Fruit fly (Drosophila melanogaster): ENCODE results near the gene Vml.

Vml gene

DNA sequence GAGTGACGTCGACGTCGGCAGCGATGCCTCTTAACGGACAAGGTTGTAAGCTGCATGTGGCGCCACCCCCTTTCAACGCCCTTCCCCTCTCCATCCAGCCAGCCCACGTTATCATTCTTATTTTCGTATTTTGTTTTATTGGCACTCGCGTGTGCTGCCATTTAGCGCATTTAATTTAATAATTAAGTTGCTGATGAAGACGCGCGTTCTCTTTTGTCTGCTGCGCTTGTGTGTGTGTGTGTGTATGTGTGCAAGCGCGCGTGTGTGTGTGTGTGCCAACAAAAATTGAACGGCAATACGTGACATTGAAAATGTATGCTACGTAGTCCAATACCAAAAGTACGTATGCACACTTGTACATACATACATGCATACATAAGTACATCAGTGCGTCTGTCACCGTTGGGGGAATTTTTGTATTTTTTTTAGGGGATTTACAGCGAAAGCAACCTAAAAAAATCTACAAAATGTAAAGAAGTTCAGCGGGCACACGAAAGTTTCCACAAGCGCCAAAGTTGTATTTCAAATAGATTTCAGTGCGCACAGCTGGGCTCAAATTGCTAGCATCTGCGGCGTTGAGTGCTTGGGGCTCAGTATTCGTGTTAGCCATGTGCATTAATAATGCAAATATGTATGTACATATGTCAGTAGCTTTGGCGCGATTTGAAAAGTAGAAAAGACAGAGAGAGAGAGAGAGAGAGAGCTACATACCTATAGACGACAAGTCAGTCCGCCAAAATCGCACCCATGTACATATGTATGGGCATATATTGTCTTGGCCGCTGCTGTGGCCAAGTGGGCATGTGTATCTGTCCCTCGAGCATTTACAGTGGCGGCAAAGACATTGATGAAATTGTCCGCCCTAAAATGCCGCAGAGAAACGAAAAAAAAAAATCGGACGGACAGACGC, 26.2 kb downstream of the Vml start (continued):
- TF ChIP-seq nau (GFP tag; optimal IDR thresholded peaks at IDR 0.05): peak; percentile 71
- TF ChIP-seq br (optimal IDR thresholded peaks at IDR 0.05): no peak
- TF ChIP-seq CG10959 (GFP tag; IDR thresholded peaks at IDR 0.05): peak; percentile 60
- peak; percentile 67; the same call in 1 of the 2 replicates for TF ChIP-seq CG1024 (GFP tag; IDR thresholded peaks at IDR 0.05)
- peak; percentile 41 for TF ChIP-seq CG30020 (tag; optimal IDR thresholded peaks at IDR 0.05)
- peak; percentile 52 for TF ChIP-seq CG2202 (tag; optimal IDR thresholded peaks at IDR 0.05)
- TF ChIP-seq H15 (GFP tag; IDR thresholded peaks at IDR 0.05): peak; percentile 76
- TF ChIP-seq CG1647 (GFP tag; optimal IDR thresholded peaks at IDR 0.05): peak; percentile 56
- peak; percentile 21 for TF ChIP-seq trh (GFP tag; optimal IDR thresholded peaks at IDR 0.05)
- TF ChIP-seq crc (GFP tag; optimal IDR thresholded peaks at IDR 0.05): peak; percentile 73
- TF ChIP-seq CoRest (tag; optimal IDR thresholded peaks at IDR 0.05): peak; percentile 84
- peak; percentile 69 for TF ChIP-seq Hr3 (GFP tag; optimal IDR thresholded peaks at IDR 0.05)
- TF ChIP-seq CkIIα-i1 (GFP tag; IDR thresholded peaks at IDR 0.05): 0 out of 2 replicates have a peak, but pooled peaks have one; percentile 14
- TF ChIP-seq unpg (GFP tag; optimal IDR thresholded peaks at IDR 0.05): peak; percentile 87
- TF ChIP-seq CG14710 (tag; optimal IDR thresholded peaks at IDR 0.05): peak; percentile 74
- TF ChIP-seq ranshi (GFP tag; IDR thresholded peaks at IDR 0.05): peak; percentile 83; the same call in 1 of the 2 replicates
- TF ChIP-seq wdn (GFP tag; IDR thresholded peaks at IDR 0.05): peak; percentile 43; the same call in 1 of the 2 replicates
- peak; percentile 79 for TF ChIP-seq NfI (GFP tag; optimal IDR thresholded peaks at IDR 0.05)
- TF ChIP-seq cwo (GFP tag; optimal IDR thresholded peaks at IDR 0.05): peak; percentile 62
- TF ChIP-seq scrt (GFP tag; optimal IDR thresholded peaks at IDR 0.05): peak; percentile 60
- TF ChIP-seq al (GFP tag; IDR thresholded peaks at IDR 0.05): peak; percentile 76
- TF ChIP-seq Bdp1 (GFP tag; optimal IDR thresholded peaks at IDR 0.05): peak; percentile 71
- peak; percentile 41 for TF ChIP-seq CG4360 (GFP tag; IDR thresholded peaks at IDR 0.05)
- peak; percentile 80 for TF ChIP-seq her (GFP tag; optimal IDR thresholded peaks at IDR 0.05)
- TF ChIP-seq Bgb (GFP tag; IDR thresholded peaks at IDR 0.05; ENCODE audit: partially characterized antibody): no peak
- peak; percentile 83 for TF ChIP-seq ttk (GFP tag; IDR thresholded peaks at IDR 0.05)
- no peak for TF ChIP-seq bbx (GFP tag; IDR thresholded peaks at IDR 0.05; ENCODE audit: partially characterized antibody)
- TF ChIP-seq CG4617 (GFP tag; optimal IDR thresholded peaks at IDR 0.05; ENCODE audit: borderline replicate concordance): peak; percentile 38
- peak; percentile 83 for TF ChIP-seq Ssrp (tag; optimal IDR thresholded peaks at IDR 0.05)
- peak; percentile 79 for TF ChIP-seq tx (GFP tag; optimal IDR thresholded peaks at IDR 0.05)
- peak; percentile 76 for TF ChIP-seq Meics (GFP tag; optimal IDR thresholded peaks at IDR 0.05)
- peak; percentile 73 for TF ChIP-seq CG32772 (GFP tag; IDR thresholded peaks at IDR 0.05)
- TF ChIP-seq CG13123 (GFP tag; optimal IDR thresholded peaks at IDR 0.05): peak; percentile 44
- TF ChIP-seq CG14965 (GFP tag; optimal IDR thresholded peaks at IDR 0.05; ENCODE audit: borderline replicate concordance): no peak
- peak; percentile 76 for TF ChIP-seq mam (GFP tag; optimal IDR thresholded peaks at IDR 0.05)
- peak; percentile 32 for TF ChIP-seq ERR (GFP tag; optimal IDR thresholded peaks at IDR 0.05)
- peak; percentile 76 for TF ChIP-seq pum (GFP tag; optimal IDR thresholded peaks at IDR 0.05)
- TF ChIP-seq CG12104 (GFP tag; optimal IDR thresholded peaks at IDR 0.05): peak; percentile 65
- TF ChIP-seq Bteb2 (GFP tag; optimal IDR thresholded peaks at IDR 0.05): peak; percentile 55
- TF ChIP-seq gfzf (GFP tag; optimal IDR thresholded peaks at IDR 0.05): no peak
- TF ChIP-seq Scr (GFP tag; IDR thresholded peaks at IDR 0.05; ENCODE audit: partially characterized antibody): no peak
- TF ChIP-seq CG17385 (GFP tag; optimal IDR thresholded peaks at IDR 0.05): peak; percentile 81
- TF ChIP-seq tup (GFP tag; optimal IDR thresholded peaks at IDR 0.05): peak; percentile 42
- TF ChIP-seq Dp (GFP tag; optimal IDR thresholded peaks at IDR 0.05): no peak
- TF ChIP-seq crol (GFP tag; IDR thresholded peaks at IDR 0.05): peak; percentile 29
- no peak for TF ChIP-seq cas (GFP tag; IDR thresholded peaks at IDR 0.05)
- TF ChIP-seq ac (GFP tag; optimal IDR thresholded peaks at IDR 0.05): peak; percentile 23
- TF ChIP-seq fru (optimal IDR thresholded peaks at IDR 0.05): no peak
- TF ChIP-seq CG32532 (GFP tag; IDR thresholded peaks at IDR 0.05): peak; percentile 79

All from whole organism, embryonic.